2 fruit fly cellular contexts compared by ENCODE assay signal in the genomic region with DNA sequence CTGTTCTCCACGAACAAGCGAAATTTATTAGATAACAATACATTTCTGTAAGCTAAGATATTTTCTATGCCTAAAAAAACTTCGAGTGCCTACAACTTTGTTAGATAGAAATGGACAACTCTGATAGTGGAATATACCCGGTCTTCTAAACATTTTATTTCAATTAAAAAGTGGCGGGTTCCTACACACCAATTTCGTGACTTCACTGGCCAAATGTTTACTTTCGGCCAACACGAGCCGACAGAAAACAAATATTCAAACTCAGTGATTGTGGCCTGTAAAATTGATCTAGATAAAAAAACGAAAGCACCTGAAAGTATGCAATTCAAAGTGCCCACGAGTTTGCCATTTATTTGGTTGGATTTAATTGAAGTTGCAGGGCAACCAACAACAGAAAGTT.
TF ChIP-seq lines count a peak whose summit lies in the region.

No protein-coding gene starts in this region.

- TF ChIP-seq CTCF in whole organism, embryonic (GFP tag; optimal IDR thresholded peaks at IDR 0.05; lab: Kevin White, UChicago), result no peak

TF ChIP-seq in whole organism, embryonic, 481 proteins besides CTCF, POLR2A, EP300 and RAD21:
- peak; percentile 5 for TF ChIP-seq Sox102F (GFP tag; optimal IDR thresholded peaks at IDR 0.05; lab: Kevin White, UChicago)
- no peak for TF ChIP-seq CrebB (tag; optimal IDR thresholded peaks at IDR 0.05; lab: Kevin White, UChicago)
- no peak for TF ChIP-seq tna (GFP tag; IDR thresholded peaks at IDR 0.05; lab: Robert Waterston, UW; ENCODE audit: partially characterized antibody)
- peak; percentile 5 for TF ChIP-seq Med (GFP tag; lab: Kevin White, UChicago)
- TF ChIP-seq CG34224 (GFP tag; IDR thresholded peaks at IDR 0.05; lab: Robert Waterston, UW; ENCODE audit: partially characterized antibody), result no peak
- no peak for TF ChIP-seq CG7745 (tag; optimal IDR thresholded peaks at IDR 0.05; lab: Kevin White, UChicago)
- no peak for TF ChIP-seq CG8290 (GFP tag; optimal IDR thresholded peaks at IDR 0.05; lab: Kevin White, UChicago)
- no peak for TF ChIP-seq CG8290 (tag; optimal IDR thresholded peaks at IDR 0.05; lab: Kevin White, UChicago)
- no peak for TF ChIP-seq CG13287 (GFP tag; IDR thresholded peaks at IDR 0.05; lab: Robert Waterston, UW; ENCODE audit: partially characterized antibody)
- no peak for TF ChIP-seq fru (optimal IDR thresholded peaks at IDR 0.05; lab: Kevin White, UChicago)
- peak; percentile 56 for TF ChIP-seq Sry-β (GFP tag; optimal IDR thresholded peaks at IDR 0.05; lab: Kevin White, UChicago)
- TF ChIP-seq row (GFP tag; IDR thresholded peaks at IDR 0.05; lab: Robert Waterston, UW), result peak; percentile 36; the same call in 1 of the 3 replicates
- peak; percentile 19; the same call in 1 of the 2 replicates for TF ChIP-seq CG31441 (GFP tag; IDR thresholded peaks at IDR 0.05; lab: Robert Waterston, UW)
- TF ChIP-seq D19B (GFP tag; optimal IDR thresholded peaks at IDR 0.05; lab: Kevin White, UChicago), result peak; percentile 5
- no peak for TF ChIP-seq Spps (tag; optimal IDR thresholded peaks at IDR 0.05; lab: Kevin White, UChicago)
- no peak for TF ChIP-seq CG3065 (GFP tag; optimal IDR thresholded peaks at IDR 0.05; lab: Kevin White, UChicago)
- no peak for TF ChIP-seq CG6791 (GFP tag; IDR thresholded peaks at IDR 0.05; lab: Robert Waterston, UW; ENCODE audit: partially characterized antibody)
- no peak for TF ChIP-seq ci (GFP tag; IDR thresholded peaks at IDR 0.05; lab: Robert Waterston, UW)
- TF ChIP-seq trh (GFP tag; optimal IDR thresholded peaks at IDR 0.05; lab: Kevin White, UChicago), result no peak
- TF ChIP-seq CG3995 (GFP tag; optimal IDR thresholded peaks at IDR 0.05; lab: Kevin White, UChicago), result peak; percentile 85
- no peak for TF ChIP-seq sc (optimal IDR thresholded peaks at IDR 0.05; lab: Kevin White, UChicago)
- TF ChIP-seq sc (GFP tag; optimal IDR thresholded peaks at IDR 0.05; lab: Kevin White, UChicago), result no peak
- no peak for TF ChIP-seq tgo (GFP tag; IDR thresholded peaks at IDR 0.05; lab: Robert Waterston, UW)
- no peak for TF ChIP-seq ATbp (GFP tag; optimal IDR thresholded peaks at IDR 0.05; lab: Kevin White, UChicago)
- no peak for TF ChIP-seq CG13894 (tag; optimal IDR thresholded peaks at IDR 0.05; lab: Kevin White, UChicago)
- no peak for TF ChIP-seq dimm (GFP tag; IDR thresholded peaks at IDR 0.05; lab: Robert Waterston, UW)
- TF ChIP-seq NK7.1 (GFP tag; optimal IDR thresholded peaks at IDR 0.05; lab: Kevin White, UChicago), result no peak
- TF ChIP-seq mld (GFP tag; IDR thresholded peaks at IDR 0.05; lab: Robert Waterston, UW; ENCODE audit: partially characterized antibody), result no peak
- peak; percentile 20 for TF ChIP-seq CG7839 (tag; optimal IDR thresholded peaks at IDR 0.05; lab: Kevin White, UChicago)
- TF ChIP-seq CG6854 (GFP tag; optimal IDR thresholded peaks at IDR 0.05; lab: Kevin White, UChicago), result no peak

TF ChIP-seq in whole organism, prepupa, 60 proteins besides CTCF, POLR2A, EP300 and RAD21:
- peak; percentile 61 for TF ChIP-seq fkh (GFP tag; optimal IDR thresholded peaks at IDR 0.05; lab: Kevin White, UChicago)
- no peak for TF ChIP-seq CG11902 (GFP tag; optimal IDR thresholded peaks at IDR 0.05; lab: Kevin White, UChicago)

Comparison
In these comparisons a context has a peak if more than half of its experiments do, and no peak if none do; other contexts are left out.
1. Of the 7 proteins assayed by ChIP-seq in both whole organism, embryonic and whole organism, prepupa: peak only in whole organism, embryonic: Sox102F; only in whole organism, prepupa: none; in both: none; in neither: 6.